Worm (Caenorhabditis elegans): ENCODE data around the gene Y43F8B.10.

Gene Y43F8B.10

ce11 chrV:19431036-19431435 is 43.2 kb upstream of the Y43F8B.10 start, which contains the start of gene srw-85:
srw-85 (minus strand) TSS chrV:19431136.
- TF ChIP-seq jun-1 (tag; optimal IDR thresholded peaks at IDR 0.05), result no peak
- TF ChIP-seq F44E2.7 (GFP tag; IDR thresholded peaks at IDR 0.05), result no peak

- peak; percentile 86 for TF ChIP-seq php-3 (GFP tag; IDR thresholded peaks at IDR 0.05)
- no peak for TF ChIP-seq daf-12 (tag; optimal IDR thresholded peaks at IDR 0.05)
- no peak for TF ChIP-seq tra-1 (GFP tag; IDR thresholded peaks at IDR 0.05)
- no peak for TF ChIP-seq jun-1 (tag; optimal IDR thresholded peaks at IDR 0.05)
- no peak for TF ChIP-seq ceh-32 (tag; optimal IDR thresholded peaks at IDR 0.05; ENCODE audit: poor library complexity)
- TF ChIP-seq aha-1 (tag), result peak; percentile 76
- no peak for TF ChIP-seq lin-1 (GFP tag; IDR thresholded peaks at IDR 0.05)
- no peak for TF ChIP-seq F49E8.2 (tag; optimal IDR thresholded peaks at IDR 0.05; ENCODE audit: borderline replicate concordance)
- no peak for TF ChIP-seq mxl-3 (GFP tag; optimal IDR thresholded peaks at IDR 0.05)
- TF ChIP-seq zag-1 (tag; optimal IDR thresholded peaks at IDR 0.05), result no peak
- no peak for TF ChIP-seq daf-8 (GFP tag; IDR thresholded peaks at IDR 0.05)
- no peak for TF ChIP-seq egl-27 (tag; optimal IDR thresholded peaks at IDR 0.05)
- no peak for TF ChIP-seq hmg-1.1 (GFP tag; IDR thresholded peaks at IDR 0.05)
- TF ChIP-seq gei-8 (GFP tag; optimal IDR thresholded peaks at IDR 0.05), result no peak
- no peak for TF ChIP-seq dmd-8 (GFP tag; IDR thresholded peaks at IDR 0.05)
- TF ChIP-seq dmd-6 (GFP tag; IDR thresholded peaks at IDR 0.05), result no peak; the same call in 1 of the 2 replicates
- no peak for TF ChIP-seq egl-43 (GFP tag; IDR thresholded peaks at IDR 0.05)
- TF ChIP-seq nhr-28 (tag; optimal IDR thresholded peaks at IDR 0.05), result peak; percentile 27
- no peak for TF ChIP-seq ama-1 (optimal IDR thresholded peaks at IDR 0.05)
- TF ChIP-seq vab-7 (GFP tag; IDR thresholded peaks at IDR 0.05), result no peak
- peak; percentile 46 for TF ChIP-seq zip-2 (tag; optimal IDR thresholded peaks at IDR 0.05)
These were observed 42.2 kb upstream of the Y43F8B.10 start for ce11 chrV:19432030-19432429.

ce11 chrV:19432972-19433371 is 41.3 kb upstream of the Y43F8B.10 start, which contains the start of gene C25F9.11:
C25F9.11 (minus strand) TSS chrV:19433072.
- TF ChIP-seq hlh-30 (tag; optimal IDR thresholded peaks at IDR 0.05; ENCODE audit: insufficient read depth), result no peak
- no peak for TF ChIP-seq daf-8 (GFP tag; IDR thresholded peaks at IDR 0.05)
- TF ChIP-seq nhr-48 (tag; optimal IDR thresholded peaks at IDR 0.05), result no peak
- TF ChIP-seq F37D6.2 (tag; optimal IDR thresholded peaks at IDR 0.05), result no peak
- TF ChIP-seq ces-1 (GFP tag; optimal IDR thresholded peaks at IDR 0.05), result no peak
- no peak for TF ChIP-seq R02D3.7 (tag; optimal IDR thresholded peaks at IDR 0.05)
- TF ChIP-seq arid-1 (GFP tag; conservative IDR thresholded peaks at IDR 0.05), result no peak
- TF ChIP-seq Y105C5A.15 (GFP tag; IDR thresholded peaks at IDR 0.05), result no peak
- TF ChIP-seq nhr-25 (tag; optimal IDR thresholded peaks at IDR 0.05; ENCODE audit: borderline replicate concordance, insufficient read depth), result no peak
- no peak for TF ChIP-seq lin-29 (GFP tag; IDR thresholded peaks at IDR 0.05)
- TF ChIP-seq nhr-76 (tag; optimal IDR thresholded peaks at IDR 0.05), result no peak
- no peak for TF ChIP-seq fos-1 (tag; optimal IDR thresholded peaks at IDR 0.05)
- TF ChIP-seq nhr-111 (GFP tag; optimal IDR thresholded peaks at IDR 0.05), result no peak
- no peak for TF ChIP-seq pha-4 (GFP tag; IDR thresholded peaks at IDR 0.05)
- TF ChIP-seq pha-4 (tag; optimal IDR thresholded peaks at IDR 0.05), result no peak
- no peak for TF ChIP-seq Y48G9A.11 (GFP tag; IDR thresholded peaks at IDR 0.05)
- TF ChIP-seq duxl-1 (tag; optimal IDR thresholded peaks at IDR 0.05; ENCODE audit: poor library complexity), result no peak
- no peak for TF ChIP-seq lin-38 (GFP tag; IDR thresholded peaks at IDR 0.05)

All from whole organism, L4 larva.